Fruit fly (Drosophila melanogaster): ENCODE data around the gene AstCC.

- no peak for TF ChIP-seq kay (GFP tag; ENCODE audit: borderline replicate concordance)
- no peak for TF ChIP-seq CG7045 (GFP tag; optimal IDR thresholded peaks at IDR 0.05)
- no peak for TF ChIP-seq tj (GFP tag; optimal IDR thresholded peaks at IDR 0.05)
- TF ChIP-seq CG11617 (GFP tag; optimal IDR thresholded peaks at IDR 0.05), result no peak
- TF ChIP-seq toe (GFP tag; optimal IDR thresholded peaks at IDR 0.05), result no peak
- no peak for TF ChIP-seq pad (GFP tag; optimal IDR thresholded peaks at IDR 0.05)
- no peak for TF ChIP-seq Crg-1 (GFP tag; optimal IDR thresholded peaks at IDR 0.05)
- no peak for TF ChIP-seq CG33017 (tag; optimal IDR thresholded peaks at IDR 0.05)
- TF ChIP-seq CG12768 (GFP tag; optimal IDR thresholded peaks at IDR 0.05), result no peak
- no peak for TF ChIP-seq Mnt (GFP tag; optimal IDR thresholded peaks at IDR 0.05)
- TF ChIP-seq CG7101 (tag; optimal IDR thresholded peaks at IDR 0.05), result no peak
- TF ChIP-seq Clk (GFP tag; optimal IDR thresholded peaks at IDR 0.05), result no peak
- no peak for TF ChIP-seq CG14711 (tag; optimal IDR thresholded peaks at IDR 0.05)
Measured at dm6 chr2L:11038918-11039317, 46.1 kb downstream of the AstCC start.
